Fruit fly (Drosophila melanogaster): ENCODE measurements around the gene hh.

The hh gene

DNA sequence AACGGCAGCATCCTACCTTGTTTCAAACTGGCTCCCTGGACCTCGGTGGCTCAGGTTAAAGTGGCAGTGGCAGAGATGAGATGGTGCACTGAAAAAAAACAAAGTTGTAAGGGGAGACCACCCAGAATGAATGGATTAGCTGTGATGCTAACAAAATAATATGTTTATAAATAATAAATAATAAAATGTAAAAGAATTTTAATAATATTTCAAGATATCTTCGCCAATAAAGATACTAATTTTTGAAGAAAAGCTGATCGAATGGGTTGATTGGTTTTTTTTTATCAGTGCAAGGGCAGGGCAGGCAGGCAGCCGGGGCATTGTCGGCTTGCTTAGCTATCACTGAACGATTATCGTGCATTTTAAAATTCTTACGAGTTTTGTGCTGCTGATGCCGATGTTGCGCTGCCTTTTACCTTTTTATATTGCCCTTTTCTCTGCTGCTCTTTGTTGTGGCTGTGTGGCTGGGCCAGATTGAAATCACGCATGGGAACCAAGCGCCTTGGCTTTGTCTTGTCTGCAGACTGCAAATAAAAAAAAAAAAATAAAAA lies 7.4 kb upstream of the hh start (continued):
- peak; percentile 17 for TF ChIP-seq Ssrp (tag; optimal IDR thresholded peaks at IDR 0.05)
- TF ChIP-seq nom (GFP tag; optimal IDR thresholded peaks at IDR 0.05), result peak; percentile 87
- TF ChIP-seq CG16813 (GFP tag; IDR thresholded peaks at IDR 0.05; ENCODE audit: partially characterized antibody), result no peak
- TF ChIP-seq Xrp1 (GFP tag; IDR thresholded peaks at IDR 0.05), result peak; percentile 82
- no peak for TF ChIP-seq danr (GFP tag; IDR thresholded peaks at IDR 0.05)
- no peak for TF ChIP-seq dan (GFP tag; IDR thresholded peaks at IDR 0.05)
- TF ChIP-seq CG10565 (GFP tag; optimal IDR thresholded peaks at IDR 0.05), result no peak
- TF ChIP-seq Neu2 (GFP tag; optimal IDR thresholded peaks at IDR 0.05; ENCODE audit: borderline replicate concordance), result no peak
- no peak for TF ChIP-seq fd64A (GFP tag; optimal IDR thresholded peaks at IDR 0.05)
- TF ChIP-seq CG11398 (GFP tag; optimal IDR thresholded peaks at IDR 0.05), result no peak
- TF ChIP-seq CG1602 (GFP tag; optimal IDR thresholded peaks at IDR 0.05), result peak; percentile 12
- TF ChIP-seq dpn (GFP tag; optimal IDR thresholded peaks at IDR 0.05), result no peak
- TF ChIP-seq Scr (GFP tag; IDR thresholded peaks at IDR 0.05; ENCODE audit: partially characterized antibody), result no peak
- peak; percentile 53 for TF ChIP-seq zen (tag; optimal IDR thresholded peaks at IDR 0.05)
- no peak for TF ChIP-seq trh (GFP tag; optimal IDR thresholded peaks at IDR 0.05)
- 0 out of 2 replicates have a peak, but pooled peaks have one; percentile 4 for TF ChIP-seq CG32772 (GFP tag; IDR thresholded peaks at IDR 0.05)
- no peak for TF ChIP-seq CG32767 (GFP tag; IDR thresholded peaks at IDR 0.05)
- TF ChIP-seq Rx (GFP tag; IDR thresholded peaks at IDR 0.05), result no peak
- TF ChIP-seq tin (GFP tag; optimal IDR thresholded peaks at IDR 0.05), result no peak
- no peak for TF ChIP-seq tio (GFP tag; optimal IDR thresholded peaks at IDR 0.05)
- peak; percentile 3 for TF ChIP-seq CG8359 (GFP tag; optimal IDR thresholded peaks at IDR 0.05; ENCODE audit: borderline replicate concordance)
- TF ChIP-seq CG17328 (GFP tag; IDR thresholded peaks at IDR 0.05), result peak; percentile 65
- no peak for TF ChIP-seq Oli (tag; optimal IDR thresholded peaks at IDR 0.05)
- no peak for TF ChIP-seq br (optimal IDR thresholded peaks at IDR 0.05)
- no peak; the same call in 1 of the 2 replicates for TF ChIP-seq CG10366 (GFP tag; IDR thresholded peaks at IDR 0.05)
- no peak for TF ChIP-seq Taf1 (GFP tag; IDR thresholded peaks at IDR 0.05)
- TF ChIP-seq pnt (GFP tag; optimal IDR thresholded peaks at IDR 0.05), result no peak
- TF ChIP-seq chm (GFP tag; IDR thresholded peaks at IDR 0.05), result peak; percentile 53; the same call in 1 of the 2 replicates
- TF ChIP-seq CG15696 (tag; optimal IDR thresholded peaks at IDR 0.05), result peak; percentile 83
- TF ChIP-seq dimm (GFP tag; IDR thresholded peaks at IDR 0.05), result no peak
- no peak for TF ChIP-seq Hand (GFP tag; optimal IDR thresholded peaks at IDR 0.05)
- peak; percentile 10 for TF ChIP-seq CG15601 (tag; optimal IDR thresholded peaks at IDR 0.05)
- TF ChIP-seq CG4730 (GFP tag; IDR thresholded peaks at IDR 0.05), result no peak
- TF ChIP-seq CG7928 (GFP tag; optimal IDR thresholded peaks at IDR 0.05), result no peak
- TF ChIP-seq CG1832 (GFP tag; optimal IDR thresholded peaks at IDR 0.05), result no peak
- TF ChIP-seq MTF-1 (GFP tag; optimal IDR thresholded peaks at IDR 0.05; ENCODE audit: borderline replicate concordance), result no peak
- TF ChIP-seq CG3847 (GFP tag; IDR thresholded peaks at IDR 0.05), result no peak
- no peak for TF ChIP-seq CG2116 (GFP tag; optimal IDR thresholded peaks at IDR 0.05)
- TF ChIP-seq ssp (GFP tag; IDR thresholded peaks at IDR 0.05), result no peak
- peak; percentile 34; the same call in 1 of the 3 replicates for TF ChIP-seq croc (GFP tag; conservative IDR thresholded peaks at IDR 0.05)
- no peak for TF ChIP-seq al (GFP tag; IDR thresholded peaks at IDR 0.05)
- no peak for TF ChIP-seq Myb (GFP tag; optimal IDR thresholded peaks at IDR 0.05)
- TF ChIP-seq CG8924 (tag; optimal IDR thresholded peaks at IDR 0.05), result peak; percentile 46
- no peak for TF ChIP-seq CG15269 (tag; optimal IDR thresholded peaks at IDR 0.05)
- TF ChIP-seq crol (GFP tag; IDR thresholded peaks at IDR 0.05), result no peak
- TF ChIP-seq eyg (GFP tag; optimal IDR thresholded peaks at IDR 0.05), result no peak
- TF ChIP-seq Nf-YA (GFP tag; IDR thresholded peaks at IDR 0.05), result no peak
- TF ChIP-seq tna (GFP tag; IDR thresholded peaks at IDR 0.05; ENCODE audit: partially characterized antibody), result no peak
- TF ChIP-seq sug (tag; optimal IDR thresholded peaks at IDR 0.05), result no peak
- TF ChIP-seq CG7987 (GFP tag; optimal IDR thresholded peaks at IDR 0.05), result no peak
- TF ChIP-seq pum (GFP tag; optimal IDR thresholded peaks at IDR 0.05), result no peak

Data from whole organism, embryonic.